Worm (Caenorhabditis elegans) whole organism, L3 larva: Measurements from ENCODE around the gene F14F7.5.

Experiments
- ZK546.5 ChIP-seq: sonication (generic microtip); optimal IDR thresholded peaks from 2 replicates; lab custom pipeline; 2017; ENCODE audit warnings: missing biosample characterization, missing genetic modification characterization
- ama-1 ChIP-seq: fragments of 150-350 bp; optimal IDR thresholded peaks from 2 replicates; lab custom pipeline; 2018
- ceh-82 ChIP-seq: fragments of 150-350 bp; optimal IDR thresholded peaks from 2 replicates; lab custom pipeline; 2014; ENCODE audit warnings: missing biosample characterization, missing genetic modification characterization
- ceh-9 ChIP-seq: sonication (generic microtip); optimal IDR thresholded peaks from 2 replicates; lab custom pipeline; 2018; ENCODE audit warnings: missing biosample characterization, missing genetic modification characterization
- egl-27 ChIP-seq: sonication (generic microtip); optimal IDR thresholded peaks from 4 replicates; lab custom pipeline; 2017; ENCODE audit warnings: missing biosample characterization, missing genetic modification reagents, missing genetic modification characterization
- egl-5 ChIP-seq: fragments of 150-350 bp; optimal IDR thresholded peaks from 2 replicates; lab custom pipeline; 2017; ENCODE audit warnings: missing biosample characterization, missing genetic modification reagents, missing genetic modification characterization, inconsistent platforms
- fkh-10 ChIP-seq: sonication (generic microtip); optimal IDR thresholded peaks from 2 replicates; lab custom pipeline; 2017; ENCODE audit warnings: missing biosample characterization, missing genetic modification reagents, missing genetic modification characterization
- fos-1 ChIP-seq: fragments of 150-350 bp; optimal IDR thresholded peaks from 2 replicates; lab custom pipeline; 2014; ENCODE audit warnings: missing biosample characterization, missing genetic modification characterization
- hmg-11 ChIP-seq: sonication (generic microtip); optimal IDR thresholded peaks from 2 replicates; lab custom pipeline; 2016; ENCODE audit warnings: missing genetic modification characterization, missing compliant biosample characterization
- jun-1 ChIP-seq: fragments of 150-350 bp; optimal IDR thresholded peaks from 2 replicates; lab custom pipeline; 2014; ENCODE audit warnings: missing biosample characterization, missing genetic modification reagents, missing genetic modification characterization
- lin-15B ChIP-seq: fragments of 150-350 bp; optimal IDR thresholded peaks from 2 replicates; lab custom pipeline; 2014; ENCODE audit warnings: missing biosample characterization, missing genetic modification characterization
- lin-39 ChIP-seq: fragments of 150-350 bp; optimal IDR thresholded peaks from 2 replicates; lab custom pipeline; 2018; ENCODE audit warnings: missing biosample characterization, missing genetic modification reagents, missing genetic modification characterization
- nfya-1 ChIP-seq: sonication (generic microtip); optimal IDR thresholded peaks from 2 replicates; lab custom pipeline; 2017; ENCODE audit warnings: missing genetic modification characterization, mild to moderate bottlenecking, missing compliant biosample characterization, antibody characterized with exemption, moderate library complexity; ENCODE audit not compliant: insufficient read depth
- nhr-23 ChIP-seq: fragments of 150-350 bp; optimal IDR thresholded peaks from 2 replicates; lab custom pipeline; 2014; ENCODE audit warnings: missing biosample characterization, missing genetic modification reagents, missing genetic modification characterization
- nhr-25 ChIP-seq: sonication (generic microtip); optimal IDR thresholded peaks from 2 replicates; lab custom pipeline; 2017; ENCODE audit warnings: missing biosample characterization, missing genetic modification characterization
- nhr-28 ChIP-seq: fragments of 150-350 bp; optimal IDR thresholded peaks from 2 replicates; lab custom pipeline; 2014; ENCODE audit warnings: missing biosample characterization, missing genetic modification characterization
- nhr-43 ChIP-seq: sonication (generic microtip); optimal IDR thresholded peaks from 2 replicates; lab custom pipeline; 2016; ENCODE audit warnings: mild to moderate bottlenecking, missing genetic modification characterization, missing compliant biosample characterization; ENCODE audit not compliant: poor library complexity, severe bottlenecking
- nhr-67 ChIP-seq: fragments of 150-350 bp; optimal IDR thresholded peaks from 2 replicates; lab custom pipeline; 2014; ENCODE audit warnings: missing biosample characterization, missing genetic modification characterization
- nhr-77 ChIP-seq: fragments of 150-350 bp; optimal IDR thresholded peaks from 2 replicates; lab custom pipeline; 2014; ENCODE audit warnings: missing biosample characterization, missing genetic modification characterization
- pha-4 ChIP-seq: fragments of 150-350 bp; optimal IDR thresholded peaks from 2 replicates; lab custom pipeline; 2014; ENCODE audit warnings: missing biosample characterization, missing genetic modification reagents, missing genetic modification characterization
- pqm-1 ChIP-seq: fragments of 150-350 bp; optimal IDR thresholded peaks from 2 replicates; lab custom pipeline; 2017; ENCODE audit warnings: missing biosample characterization, missing genetic modification characterization, inconsistent platforms
- sea-2 ChIP-seq: fragments of 150-350 bp; sonication (generic microtip); optimal IDR thresholded peaks from 4 replicates; lab custom pipeline; 2014; ENCODE audit warnings: missing biosample characterization, missing genetic modification reagents, missing genetic modification characterization
- skn-1 ChIP-seq: fragments of 150-350 bp; optimal IDR thresholded peaks from 2 replicates; lab custom pipeline; 2014; ENCODE audit warnings: missing biosample characterization, missing genetic modification characterization
- snpc-4 ChIP-seq: fragments of 150-350 bp; optimal IDR thresholded peaks from 2 replicates; lab custom pipeline; 2014; ENCODE audit warnings: missing biosample characterization, missing genetic modification characterization
- unc-39 ChIP-seq: sonication (generic microtip); optimal IDR thresholded peaks from 4 replicates; lab custom pipeline; 2017; ENCODE audit warnings: missing biosample characterization, missing genetic modification characterization
- ztf-11 ChIP-seq: fragments of 150-350 bp; optimal IDR thresholded peaks from 2 replicates; lab custom pipeline; 2014; ENCODE audit warnings: missing biosample characterization, missing genetic modification characterization
- ztf-4 ChIP-seq: fragments of 150-350 bp; optimal IDR thresholded peaks from 2 replicates; lab custom pipeline; 2014; ENCODE audit warnings: missing biosample characterization, missing genetic modification characterization

F14F7.5 gene

DNA sequence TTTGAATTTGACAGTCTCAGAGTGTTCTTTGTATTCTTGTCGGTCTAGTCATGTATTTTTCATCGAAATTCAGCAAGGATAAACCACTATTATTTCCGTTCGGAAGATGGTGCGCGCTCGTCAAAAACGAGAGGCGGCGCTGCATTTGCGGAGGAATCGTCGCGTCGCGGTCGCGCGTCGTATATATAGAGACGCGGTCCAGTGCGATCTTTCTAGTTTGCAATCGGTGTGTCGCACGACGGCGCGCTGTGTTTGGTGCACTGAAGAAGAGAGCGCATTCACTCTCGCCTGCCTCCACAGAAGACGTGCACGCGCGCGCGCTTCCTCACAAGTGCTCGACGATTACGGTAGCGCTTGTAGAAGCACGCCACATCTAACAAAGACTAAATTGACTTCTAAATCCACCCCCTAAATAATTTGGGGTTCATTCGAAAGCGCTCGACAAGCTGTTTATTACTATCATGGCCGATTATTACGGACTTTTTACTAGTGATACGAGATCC lies 38.8 kb downstream of the F14F7.5 start, which contains the start of gene Y39E4B.6 (continued):
- TF ChIP-seq nhr-67, result no peak
- TF ChIP-seq egl-27 (tag; lab: Kevin White, UChicago), result peak; percentile 85
- TF ChIP-seq ZK546.5 (tag; lab: Kevin White, UChicago), result peak; percentile 34
- peak; percentile 77 for TF ChIP-seq nhr-77 (tag; lab: Kevin White, UChicago)
- TF ChIP-seq fkh-10 (GFP tag; lab: Kevin White, UChicago), result peak; percentile 91
- TF ChIP-seq, all 47 proteins: peak for 36

- TF ChIP-seq hmg-11 (tag; lab: Kevin White, UChicago) (peak; percentile 18), fos-1 (tag; lab: Kevin White, UChicago) (no peak), sea-2 (GFP tag; lab: Kevin White, UChicago) (no peak), ztf-11 (tag; lab: Kevin White, UChicago) (no peak), ceh-9 (tag; lab: Kevin White, UChicago) (no peak), nhr-23 (no peak), nhr-67 (no peak), pha-4 (tag; lab: Kevin White, UChicago) (peak; percentile 13), unc-39 (tag; lab: Kevin White, UChicago) (no peak), fkh-10 (GFP tag; lab: Kevin White, UChicago) (no peak), ceh-82 (tag; lab: Kevin White, UChicago) (no peak), egl-5 (tag; lab: Kevin White, UChicago) (peak; percentile 7), pqm-1 (no peak), egl-27 (tag; lab: Kevin White, UChicago) (no peak), jun-1 (tag; lab: Kevin White, UChicago) (no peak), nhr-43 (tag; lab: Kevin White, UChicago) (peak; percentile 10), ztf-4 (tag; lab: Kevin White, UChicago) (no peak), lin-39 (peak; percentile 20), nhr-28 (tag; lab: Kevin White, UChicago) (no peak), nfya-1 (tag; lab: Kevin White, UChicago) (peak; percentile 39), skn-1 (tag; lab: Kevin White, UChicago) (no peak), ama-1 (lab: Kevin White, UChicago) (peak; percentile 44), nhr-25 (peak; percentile 3), lin-15B (no peak), snpc-4 (tag; lab: Kevin White, UChicago) (no peak)
These were observed 39.8 kb downstream of the F14F7.5 start for ce11 chrIII:13071432-13072259.
